Worm (Caenorhabditis elegans) whole organism, midembryonic: ENCODE measurements around the gene gst-32.

ENCODE experiments used
- T22C8.4 ChIP-seq: fragments of 200-800 bp; sonication (Bioruptor generic); IDR thresholded peaks from 2 replicates; pipeline ENCODE4 v1.3.6; 2022; ENCODE audit warnings: missing genetic modification characterization, missing compliant biosample characterization
- cog-1 ChIP-seq: sonication (generic microtip); optimal IDR thresholded peaks from 2 replicates; lab custom pipeline; 2016; ENCODE audit warnings: missing genetic modification characterization, missing compliant biosample characterization
- flt-1 ChIP-seq: fragments of 200-800 bp; sonication (Bioruptor generic); IDR thresholded peaks from 2 replicates; pipeline ENCODE4 v1.3.6; 2022; ENCODE audit warnings: missing genetic modification characterization, missing compliant biosample characterization
- tab-1 ChIP-seq: fragments of 200-800 bp; sonication (Bioruptor generic); IDR thresholded peaks from 2 replicates; pipeline ENCODE4 v1.3.6; 2022; ENCODE audit warnings: missing genetic modification characterization, missing compliant biosample characterization
- ztf-29 ChIP-seq: fragments of 200-800 bp; sonication (Bioruptor generic); IDR thresholded peaks from 2 replicates; pipeline ENCODE4 v1.3.6; 2022; ENCODE audit warnings: missing genetic modification reagents, missing genetic modification characterization, missing compliant biosample characterization

DNA sequence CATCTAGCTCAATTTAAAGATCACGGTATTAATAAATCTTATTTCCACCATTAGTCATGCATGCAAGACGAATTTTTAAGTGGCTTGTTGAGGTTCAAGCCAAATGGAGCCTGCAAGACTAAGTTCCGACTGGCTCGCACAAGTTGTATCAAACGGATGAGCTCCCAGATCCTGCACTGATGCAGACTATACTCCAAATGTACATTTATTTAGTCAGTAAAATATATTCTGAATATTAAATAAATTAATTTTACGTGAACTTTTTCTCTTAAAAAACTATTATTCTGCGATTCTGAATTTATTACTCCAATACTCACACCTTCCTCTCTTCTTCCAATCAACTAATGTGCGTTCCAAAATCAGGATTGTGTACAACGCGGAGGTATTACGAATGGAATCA lies 2.8 kb downstream of the gst-32 start, which contains the start of gene Y53F4B.36:
- TF ChIP-seq flt-1 (GFP tag; lab: Robert Waterston, UW) = no peak
- no peak for TF ChIP-seq tab-1 (GFP tag; lab: Robert Waterston, UW)
- TF ChIP-seq cog-1 (tag; lab: Kevin White, UChicago) = no peak
- no peak for TF ChIP-seq ztf-29 (GFP tag; lab: Robert Waterston, UW)
- TF ChIP-seq T22C8.4 (GFP tag; lab: Robert Waterston, UW) = no peak
